Fruit fly (Drosophila melanogaster) whole organism, embryonic: Measurements from ENCODE around the gene kairos.
A peak's percentile ranks its signal among the peaks of the same experiment; 100 is the strongest.

Experiments used
- Antp ChIP-seq: fragments of 200-800 bp; sonication (Bioruptor generic); optimal IDR thresholded peaks from 3 replicates; lab custom pipeline; 2016; ENCODE audit warnings: missing biosample characterization, missing genetic modification characterization
- Bteb2 ChIP-seq: fragments of 200-800 bp; sonication (Bioruptor generic); optimal IDR thresholded peaks from 2 replicates; lab custom pipeline; 2016; ENCODE audit warnings: missing biosample characterization, missing genetic modification characterization
- CG10209 ChIP-seq: fragments of 200-800 bp; sonication (Bioruptor generic); optimal IDR thresholded peaks from 3 replicates; lab custom pipeline; 2017; ENCODE audit warnings: missing biosample characterization, mild to moderate bottlenecking, missing genetic modification characterization, missing genetic modification reagents
- CG10979 ChIP-seq: fragments of 200-800 bp; sonication (Bioruptor generic); optimal IDR thresholded peaks from 2 replicates; lab custom pipeline; 2018; ENCODE audit warnings: missing biosample characterization, mild to moderate bottlenecking, missing genetic modification characterization, moderate library complexity
- CG11504 ChIP-seq: fragments of 200-800 bp; sonication (Bioruptor generic); optimal IDR thresholded peaks from 3 replicates; lab custom pipeline; 2019; ENCODE audit warnings: missing biosample characterization, mild to moderate bottlenecking, missing genetic modification characterization, moderate library complexity
- CG11695 ChIP-seq: fragments of 200-800 bp; sonication (Bioruptor generic); IDR thresholded peaks from 3 replicates; pipeline ENCODE4 v1.3.6; 2022; ENCODE audit warnings: missing biosample characterization, missing genetic modification characterization
- CG12155 ChIP-seq: fragments of 200-800 bp; sonication (Bioruptor generic); optimal IDR thresholded peaks from 3 replicates; lab custom pipeline; 2016; ENCODE audit warnings: missing biosample characterization, missing genetic modification characterization
- CG12236 ChIP-seq: fragments of 200-800 bp; sonication (Bioruptor generic); optimal IDR thresholded peaks from 2 replicates; lab custom pipeline; 2016; ENCODE audit warnings: missing biosample characterization, missing genetic modification characterization
- CG15011 ChIP-seq: fragments of 200-800 bp; sonication (Bioruptor generic); optimal IDR thresholded peaks from 3 replicates; lab custom pipeline; 2018; ENCODE audit warnings: missing biosample characterization, mild to moderate bottlenecking, missing genetic modification characterization
- CG15269 ChIP-seq: fragments of 200-800 bp; sonication (Bioruptor generic); optimal IDR thresholded peaks from 2 replicates; lab custom pipeline; 2018; ENCODE audit warnings: missing biosample characterization, mild to moderate bottlenecking, missing genetic modification characterization, moderate library complexity
- CG18764 ChIP-seq: fragments of 200-800 bp; sonication (Bioruptor generic); optimal IDR thresholded peaks from 3 replicates; lab custom pipeline; 2016; ENCODE audit warnings: missing biosample characterization, missing genetic modification characterization
- CG2116 ChIP-seq: fragments of 200-800 bp; sonication (Bioruptor generic); optimal IDR thresholded peaks from 3 replicates; lab custom pipeline; 2018; ENCODE audit warnings: missing biosample characterization, mild to moderate bottlenecking, missing genetic modification characterization
- CG2199 ChIP-seq: fragments of 200-800 bp; sonication (Bioruptor generic); IDR thresholded peaks from 3 replicates; pipeline ENCODE4 v1.3.6; 2022; ENCODE audit warnings: missing biosample characterization, missing genetic modification characterization
- CG30431 ChIP-seq: fragments of 200-800 bp; sonication (Bioruptor generic); optimal IDR thresholded peaks from 2 replicates; lab custom pipeline; 2017; ENCODE audit warnings: missing biosample characterization, missing genetic modification characterization
- CG31365 ChIP-seq: fragments of 200-800 bp; sonication (Bioruptor generic); optimal IDR thresholded peaks from 2 replicates; lab custom pipeline; 2018; ENCODE audit warnings: missing biosample characterization, mild to moderate bottlenecking, missing genetic modification characterization
- CG32767 ChIP-seq: fragments of 200-800 bp; sonication (Bioruptor generic); IDR thresholded peaks from 2 replicates; pipeline ENCODE4 v1.3.6; 2022; ENCODE audit warnings: missing biosample characterization, missing genetic modification characterization
- CG3407 ChIP-seq: fragments of 200-800 bp; sonication (Bioruptor generic); optimal IDR thresholded peaks from 2 replicates; lab custom pipeline; 2018; ENCODE audit warnings: missing biosample characterization, mild to moderate bottlenecking, missing genetic modification characterization
- CG5953 ChIP-seq: fragments of 200-800 bp; sonication (Bioruptor generic); IDR thresholded peaks from 2 replicates; pipeline ENCODE4 v1.3.6; 2022; ENCODE audit warnings: missing biosample characterization, missing genetic modification characterization
- CG6791 ChIP-seq: fragments of 200-800 bp; sonication (Bioruptor generic); IDR thresholded peaks from 3 replicates; pipeline ENCODE4 v1.3.6; 2022; ENCODE audit warnings: missing biosample characterization, missing genetic modification characterization; ENCODE audit not compliant: partially characterized antibody
- CG6854 ChIP-seq: fragments of 200-800 bp; sonication (Bioruptor generic); optimal IDR thresholded peaks from 3 replicates; lab custom pipeline; 2017; ENCODE audit warnings: missing biosample characterization, mild to moderate bottlenecking, missing genetic modification characterization
- CG8388 ChIP-seq: fragments of 200-800 bp; sonication (Bioruptor generic); optimal IDR thresholded peaks from 2 replicates; lab custom pipeline; 2019; ENCODE audit warnings: missing biosample characterization, mild to moderate bottlenecking, missing genetic modification characterization, moderate library complexity
- CG9215 ChIP-seq: fragments of 200-800 bp; sonication (Bioruptor generic); IDR thresholded peaks from 2 replicates; pipeline ENCODE4 v1.3.6; 2022; ENCODE audit warnings: missing biosample characterization, missing genetic modification characterization
- CG9817 ChIP-seq: fragments of 200-800 bp; sonication (Bioruptor generic); optimal IDR thresholded peaks from 2 replicates; lab custom pipeline; 2018; ENCODE audit warnings: missing biosample characterization, mild to moderate bottlenecking, missing genetic modification characterization, moderate library complexity
- Chrac-16 ChIP-seq: fragments of 200-800 bp; sonication (Bioruptor generic); optimal IDR thresholded peaks from 3 replicates; lab custom pipeline; 2016; ENCODE audit warnings: missing biosample characterization, missing genetic modification characterization
- Dp ChIP-seq: fragments of 200-800 bp; sonication (Bioruptor generic); optimal IDR thresholded peaks from 2 replicates; lab custom pipeline; 2018; ENCODE audit warnings: missing biosample characterization, mild to moderate bottlenecking, missing genetic modification characterization, moderate library complexity
- Dref ChIP-seq: fragments of 200-800 bp; sonication (Bioruptor generic); IDR thresholded peaks from 2 replicates; pipeline ENCODE4 v1.3.6; 2022; ENCODE audit warnings: missing biosample characterization, missing genetic modification characterization
- E2f2 ChIP-seq: fragments of 200-800 bp; sonication (Bioruptor generic); IDR thresholded peaks from 2 replicates; pipeline ENCODE4 v1.3.6; 2022; ENCODE audit warnings: missing biosample characterization, missing genetic modification characterization
- Elba2 ChIP-seq: fragments of 200-800 bp; sonication (Bioruptor generic); optimal IDR thresholded peaks from 3 replicates; lab custom pipeline; 2016; ENCODE audit warnings: missing biosample characterization, missing genetic modification characterization
- Fer3 ChIP-seq: fragments of 200-800 bp; sonication (Bioruptor generic); optimal IDR thresholded peaks from 2 replicates; lab custom pipeline; 2018; ENCODE audit warnings: missing biosample characterization, mild to moderate bottlenecking, missing genetic modification characterization, moderate library complexity
- Gsc ChIP-seq: fragments of 200-800 bp; sonication (Bioruptor generic); IDR thresholded peaks from 2 replicates; pipeline ENCODE4 v1.3.6; 2022; ENCODE audit warnings: missing biosample characterization, missing genetic modification characterization
- Mad ChIP-seq: fragments of 200-800 bp; sonication (Bioruptor generic); optimal IDR thresholded peaks from 2 replicates; lab custom pipeline; 2016; ENCODE audit warnings: missing biosample characterization, missing genetic modification characterization
- Opbp ChIP-seq: fragments of 200-800 bp; sonication (Bioruptor generic); IDR thresholded peaks from 3 replicates; pipeline ENCODE4 v1.3.6; 2022; ENCODE audit warnings: missing biosample characterization, missing genetic modification characterization; ENCODE audit not compliant: partially characterized antibody
- Rx ChIP-seq: fragments of 200-800 bp; sonication (Bioruptor generic); IDR thresholded peaks from 2 replicates; pipeline ENCODE4 v1.3.6; 2022; ENCODE audit warnings: missing biosample characterization, missing genetic modification characterization
- amos ChIP-seq: fragments of 200-800 bp; sonication (Bioruptor generic); IDR thresholded peaks from 2 replicates; pipeline ENCODE4 v1.3.6; 2022; ENCODE audit warnings: missing biosample characterization, missing genetic modification characterization; ENCODE audit not compliant: partially characterized antibody
- bab2 ChIP-seq: fragments of 200-800 bp; sonication (Bioruptor generic); optimal IDR thresholded peaks from 2 replicates; lab custom pipeline; 2016; ENCODE audit warnings: missing biosample characterization, missing genetic modification characterization
- da ChIP-seq: fragments of 200-800 bp; sonication (Bioruptor generic); optimal IDR thresholded peaks from 2 replicates; lab custom pipeline; 2016; ENCODE audit warnings: missing biosample characterization, missing genetic modification characterization
- dan ChIP-seq: fragments of 200-800 bp; sonication (Bioruptor generic); IDR thresholded peaks from 2 replicates; pipeline ENCODE4 v1.3.6; 2022; ENCODE audit warnings: missing biosample characterization, missing genetic modification characterization
- dm ChIP-seq: fragments of 200-800 bp; sonication (Bioruptor generic); optimal IDR thresholded peaks from 3 replicates; lab custom pipeline; 2016; ENCODE audit warnings: missing biosample characterization, missing genetic modification characterization
- gcm ChIP-seq: fragments of 200-800 bp; sonication (Bioruptor generic); optimal IDR thresholded peaks from 2 replicates; lab custom pipeline; 2019; ENCODE audit warnings: missing biosample characterization, mild to moderate bottlenecking, missing genetic modification characterization, moderate library complexity
- gcm2 ChIP-seq: fragments of 200-800 bp; sonication (Bioruptor generic); optimal IDR thresholded peaks from 2 replicates; lab custom pipeline; 2016; ENCODE audit warnings: missing biosample characterization, missing genetic modification characterization
- insv ChIP-seq, 2 experiments: fragments of 200-800 bp; sonication (Bioruptor generic); optimal IDR thresholded peaks; 3 replicates each; lab custom pipeline; 2016 to 2018; ENCODE audit warnings: missing biosample characterization in 2 of 2, missing genetic modification characterization in 2 of 2
- mam ChIP-seq: fragments of 200-800 bp; sonication (Bioruptor generic); optimal IDR thresholded peaks from 3 replicates; lab custom pipeline; 2016; ENCODE audit warnings: missing biosample characterization, missing genetic modification characterization
- oc ChIP-seq: fragments of 200-800 bp; sonication (Bioruptor generic); optimal IDR thresholded peaks from 2 replicates; lab custom pipeline; 2018; ENCODE audit warnings: missing biosample characterization, mild to moderate bottlenecking, missing genetic modification characterization, moderate library complexity
- pan ChIP-seq, 4 experiments: fragments of >200 bp in 3 of 4; fragments of 200-800 bp in 1 of 4; sonication (Bioruptor generic) in 1 of 4; optimal IDR thresholded peaks in 3 of 4; IDR thresholded peaks in 1 of 4; 2 replicates each; pipeline versions ENCODE4 v1.3.6 to Lab custom; 2017 to 2022; ENCODE audit warnings: missing biosample characterization in 2 of 4, missing genetic modification characterization in 2 of 4, mixed read lengths in 1 of 4
- pfk ChIP-seq: fragments of 200-800 bp; sonication (Bioruptor generic); optimal IDR thresholded peaks from 2 replicates; lab custom pipeline; 2018; ENCODE audit warnings: missing biosample characterization, mild to moderate bottlenecking, missing genetic modification characterization, moderate library complexity
- prd ChIP-seq, 3 experiments: fragments of >200 bp in 2 of 3; fragments of 200-800 bp in 1 of 3; sonication (Bioruptor generic) in 1 of 3; optimal IDR thresholded peaks in 2 of 3; IDR thresholded peaks in 1 of 3; 2 replicates in 2 of 3; 3 replicates in 1 of 3; pipeline versions ENCODE4 v1.3.6 to Lab custom; 2017 to 2022; ENCODE audit warnings: missing biosample characterization in 1 of 3, missing genetic modification characterization in 1 of 3
- pros ChIP-seq: fragments of 200-800 bp; sonication (Bioruptor generic); optimal IDR thresholded peaks from 3 replicates; lab custom pipeline; 2019; ENCODE audit warnings: missing biosample characterization, mild to moderate bottlenecking, missing genetic modification characterization, moderate library complexity
- slou ChIP-seq: fragments of 200-800 bp; sonication (Bioruptor generic); optimal IDR thresholded peaks from 3 replicates; lab custom pipeline; 2016; ENCODE audit warnings: missing biosample characterization, missing genetic modification characterization
- tx ChIP-seq: fragments of 200-800 bp; sonication (Bioruptor generic); optimal IDR thresholded peaks from 2 replicates; lab custom pipeline; 2016; ENCODE audit warnings: missing biosample characterization, missing genetic modification characterization
- vnd ChIP-seq: fragments of 200-800 bp; sonication (Bioruptor generic); IDR thresholded peaks from 3 replicates; pipeline ENCODE4 v1.3.6; 2022; ENCODE audit warnings: missing biosample characterization, missing genetic modification characterization; ENCODE audit not compliant: partially characterized antibody

Gene kairos

dm6 chrX:18356141-18356600, at the start of gene kairos (continued):
- TF ChIP-seq Dref (GFP tag; lab: Robert Waterston, UW) (0 out of 2 replicates have a peak, but pooled peaks have one; percentile 5), CG9215 (GFP tag; lab: Robert Waterston, UW) (no peak), insv (GFP tag; optimal IDR thresholded peaks at IDR 0.05; lab: Kevin White, UChicago) (no peak), mam (GFP tag; lab: Kevin White, UChicago) (no peak), CG10209 (GFP tag; lab: Kevin White, UChicago) (peak; percentile 5), CG31365 (tag; lab: Kevin White, UChicago) (no peak), CG32767 (GFP tag; lab: Robert Waterston, UW) (no peak), bab2 (GFP tag; lab: Kevin White, UChicago) (no peak), gcm2 (no peak), CG11695 (GFP tag; lab: Robert Waterston, UW) (no peak), da (no peak), vnd (no peak), Opbp (no peak), CG6854 (GFP tag; lab: Kevin White, UChicago) (no peak), dm (GFP tag; lab: Kevin White, UChicago) (no peak), E2f2 (no peak), pfk (no peak), tx (no peak), CG18764 (GFP tag; lab: Kevin White, UChicago) (no peak), Dp (GFP tag; lab: Kevin White, UChicago) (no peak), Antp (no peak), slou (GFP tag; lab: Kevin White, UChicago) (no peak), CG2199 (GFP tag; lab: Robert Waterston, UW) (no peak), CG8388 (GFP tag; lab: Kevin White, UChicago) (no peak), CG10979 (tag; lab: Kevin White, UChicago) (peak; percentile 32), pan (optimal IDR thresholded peaks at IDR 0.05; lab: Kevin White, UChicago) (no peak), pan (GFP tag; optimal IDR thresholded peaks at IDR 0.05 in 1 of 2, IDR thresholded peaks at IDR 0.05 in 1 of 2) (peak in 1 of 2 experiments; percentile 61), CG15269 (tag; lab: Kevin White, UChicago) (no peak), Elba2 (GFP tag; lab: Kevin White, UChicago) (no peak), Fer3 (tag; lab: Kevin White, UChicago) (peak; percentile 21), CG30431 (no peak), CG6791 (GFP tag; lab: Robert Waterston, UW) (no peak), prd (optimal IDR thresholded peaks at IDR 0.05; lab: Kevin White, UChicago) (no peak), prd (GFP tag; IDR thresholded peaks at IDR 0.05; lab: Robert Waterston, UW) (peak; percentile 49; the same call in 2 of the 3 replicates), CG12236 (GFP tag; lab: Kevin White, UChicago) (no peak), CG15011 (GFP tag; lab: Kevin White, UChicago) (no peak), CG9817 (tag; lab: Kevin White, UChicago) (no peak), amos (GFP tag; lab: Robert Waterston, UW) (no peak), Rx (GFP tag; lab: Robert Waterston, UW) (peak; percentile 30; the same call in 1 of the 2 replicates), Chrac-16 (GFP tag; lab: Kevin White, UChicago) (no peak), CG5953 (no peak), Mad (no peak), CG2116 (GFP tag; lab: Kevin White, UChicago) (no peak), gcm (GFP tag; lab: Kevin White, UChicago) (no peak), oc (tag; lab: Kevin White, UChicago) (no peak), pros (no peak), CG12155 (GFP tag; lab: Kevin White, UChicago) (no peak), CG11504 (tag; lab: Kevin White, UChicago) (peak; percentile 38), dan (GFP tag; lab: Robert Waterston, UW) (no peak), CG3407 (no peak), Bteb2 (no peak), Gsc (GFP tag; lab: Robert Waterston, UW) (no peak)
